Worm (Caenorhabditis elegans) whole organism, dauer: ENCODE results near the gene F41H10.1.

Experiments
- unc-62 ChIP-seq: sonication (generic microtip); optimal IDR thresholded peaks from 2 replicates; lab custom pipeline; 2017; ENCODE audit warnings: missing biosample characterization, missing genetic modification reagents, missing genetic modification characterization

The F41H10.1 gene

DNA sequence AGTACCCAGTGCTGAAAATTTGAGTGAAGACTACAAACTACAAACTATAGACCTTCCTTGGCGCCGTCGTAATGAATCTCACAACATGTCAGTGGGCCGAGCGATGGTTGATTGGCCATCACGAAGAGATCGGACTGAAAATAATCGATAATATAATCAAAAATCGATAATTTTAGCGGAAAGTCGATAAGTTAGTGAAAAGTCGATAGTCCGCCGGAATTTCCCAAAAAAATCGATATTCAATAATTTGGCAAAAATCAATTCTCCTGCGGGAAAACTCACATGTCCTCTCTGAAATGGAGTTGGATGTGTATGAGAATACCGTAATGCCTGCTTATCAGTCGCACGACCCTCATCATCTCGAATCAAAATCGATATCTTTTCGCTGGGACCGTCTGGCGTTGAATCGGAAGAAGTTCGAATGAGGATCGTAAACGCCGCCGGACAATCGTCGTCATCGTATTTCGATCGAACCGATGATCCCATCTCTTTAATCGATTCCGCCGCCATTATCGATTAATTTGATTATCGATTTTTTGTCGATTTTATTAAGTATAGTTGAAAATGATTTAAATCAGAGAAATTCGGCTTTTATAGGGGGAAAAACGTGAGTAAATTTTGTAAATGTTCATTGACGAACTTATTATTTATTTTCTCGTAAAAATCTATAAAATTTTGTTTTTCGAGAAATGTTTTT, 29.1 kb downstream of the F41H10.1 start, which contains the start of gene ZK616.8:
TSS of gene ZK616.8 (minus strand) at position 553 of the 697 bp plus-strand sequence.
- no peak for TF ChIP-seq unc-62 (GFP tag; lab: Kevin White, UChicago)

DNA sequence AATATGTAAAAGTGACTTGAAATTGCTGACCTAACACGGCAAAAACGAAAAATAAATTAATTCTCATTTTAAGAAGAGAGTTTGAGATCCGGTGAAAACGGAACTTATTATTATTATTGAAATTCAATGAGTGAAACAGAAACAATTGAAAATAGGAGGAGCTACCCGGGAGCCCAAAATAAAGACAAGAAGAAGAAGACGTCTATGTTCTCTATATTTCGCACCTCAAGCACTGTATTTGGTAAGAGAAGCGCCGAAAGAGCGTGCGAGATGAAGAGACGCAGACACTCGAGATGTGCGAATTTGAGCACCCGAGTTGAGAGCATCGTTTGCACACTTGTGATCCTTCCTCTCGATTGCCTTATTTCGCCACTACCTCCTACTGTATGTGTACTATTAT, 33.0 kb downstream of the F41H10.1 start, which contains the start of gene spp-7:
TSS of gene spp-7 (minus strand) at position 101 of the 400 bp plus-strand sequence.
- no peak for TF ChIP-seq unc-62 (GFP tag; lab: Kevin White, UChicago)

DNA sequence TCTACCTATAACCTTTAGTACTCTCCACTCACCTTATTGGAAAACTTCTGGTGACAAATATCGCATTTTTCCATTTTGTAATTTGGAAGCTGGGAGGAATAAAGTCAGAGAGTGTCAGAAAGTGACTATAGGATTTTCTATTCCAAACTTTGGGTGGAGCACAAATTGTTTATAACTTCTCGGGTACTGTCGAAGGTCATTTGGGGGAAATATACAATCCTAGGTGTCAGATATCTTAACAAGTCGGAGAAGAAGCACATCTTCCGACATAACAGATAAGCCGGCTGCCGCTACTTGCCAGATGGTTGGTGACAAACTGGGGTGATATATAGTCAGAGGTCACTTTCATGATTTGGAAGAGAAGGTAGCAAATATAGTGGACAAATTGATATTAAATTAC, 36.4 kb downstream of the F41H10.1 start, which contains the start of gene ehn-3:
TSS of gene ehn-3 (minus strand) at position 101 of the 400 bp plus-strand sequence.
- no peak for TF ChIP-seq unc-62 (GFP tag; lab: Kevin White, UChicago)
